Worm (Caenorhabditis elegans): Measurements from ENCODE around the gene F58F12.3.

ce11 chrII:6365237-6365815, 25.8 kb downstream of the F58F12.3 start, which contains the start of the genes ani-2 and clec-88:
- TF ChIP-seq hlh-11 (tag; optimal IDR thresholded peaks at IDR 0.05) (no peak), nhr-42 (GFP tag; IDR thresholded peaks at IDR 0.05) (no peak), unc-39 (tag; optimal IDR thresholded peaks at IDR 0.05) (no peak), egl-27 (tag; optimal IDR thresholded peaks at IDR 0.05) (no peak), pha-4 (GFP tag; IDR thresholded peaks at IDR 0.05) (no peak), pha-4 (tag; optimal IDR thresholded peaks at IDR 0.05) (no peak)
